Fruit fly (Drosophila melanogaster) whole organism, embryonic: Measurements from ENCODE around the gene CG14131.

ENCODE experiments used
- Atf3 ChIP-seq: fragments of 200-800 bp; sonication (Bioruptor generic); optimal IDR thresholded peaks from 3 replicates; lab custom pipeline; 2016; ENCODE audit warnings: missing biosample characterization, missing genetic modification characterization
- BEAF-32 ChIP-seq: fragments of 200-800 bp; sonication (Bioruptor generic); optimal IDR thresholded peaks from 3 replicates; lab custom pipeline; 2017; ENCODE audit warnings: missing biosample characterization, missing genetic modification characterization, mild to moderate bottlenecking, moderate library complexity, missing genetic modification reagents
- CG10267 ChIP-seq: fragments of 200-800 bp; sonication (Bioruptor generic); optimal IDR thresholded peaks from 2 replicates; lab custom pipeline; 2018; ENCODE audit warnings: missing biosample characterization, mild to moderate bottlenecking, missing genetic modification characterization, moderate library complexity
- CG10543 ChIP-seq: fragments of 200-800 bp; sonication (Bioruptor generic); optimal IDR thresholded peaks from 3 replicates; lab custom pipeline; 2017; ENCODE audit warnings: missing biosample characterization, mild to moderate bottlenecking, missing genetic modification characterization, moderate library complexity
- CG11560 ChIP-seq: fragments of 200-800 bp; sonication (Bioruptor generic); IDR thresholded peaks from 3 replicates; pipeline ENCODE4 v1.3.6; 2022; ENCODE audit warnings: missing biosample characterization, missing genetic modification characterization
- CG12299 ChIP-seq: fragments of 200-800 bp; sonication (Bioruptor generic); optimal IDR thresholded peaks from 2 replicates; lab custom pipeline; 2018; ENCODE audit warnings: missing biosample characterization, mild to moderate bottlenecking, missing genetic modification characterization
- CG13424 ChIP-seq: fragments of 200-800 bp; sonication (Bioruptor generic); optimal IDR thresholded peaks from 2 replicates; lab custom pipeline; 2019; ENCODE audit warnings: missing biosample characterization, mild to moderate bottlenecking, missing genetic modification characterization, moderate library complexity
- CG14860 ChIP-seq: fragments of 200-800 bp; sonication (Bioruptor generic); IDR thresholded peaks from 3 replicates; pipeline ENCODE4 v1.3.6; 2022; ENCODE audit warnings: missing biosample characterization, missing genetic modification characterization; ENCODE audit not compliant: partially characterized antibody
- CG1647 ChIP-seq: fragments of 200-800 bp; sonication (Bioruptor generic); optimal IDR thresholded peaks from 3 replicates; lab custom pipeline; 2016; ENCODE audit warnings: missing biosample characterization, missing genetic modification characterization
- CG17186 ChIP-seq: fragments of 200-800 bp; sonication (Bioruptor generic); optimal IDR thresholded peaks from 3 replicates; lab custom pipeline; 2017; ENCODE audit warnings: missing biosample characterization, missing genetic modification reagents, missing genetic modification characterization
- CG1792 ChIP-seq: fragments of 200-800 bp; sonication (Bioruptor generic); optimal IDR thresholded peaks from 2 replicates; lab custom pipeline; 2016; ENCODE audit warnings: missing biosample characterization, missing genetic modification characterization
- CG2202 ChIP-seq: fragments of 200-800 bp; sonication (Bioruptor generic); optimal IDR thresholded peaks from 2 replicates; lab custom pipeline; 2018; ENCODE audit warnings: missing biosample characterization, mild to moderate bottlenecking, missing genetic modification characterization
- CG32767 ChIP-seq: fragments of 200-800 bp; sonication (Bioruptor generic); IDR thresholded peaks from 2 replicates; pipeline ENCODE4 v1.3.6; 2022; ENCODE audit warnings: missing biosample characterization, missing genetic modification characterization
- CG33213 ChIP-seq: fragments of 200-800 bp; sonication (Bioruptor generic); optimal IDR thresholded peaks from 3 replicates; lab custom pipeline; 2016; ENCODE audit warnings: missing biosample characterization, missing genetic modification characterization
- CG3847 ChIP-seq: fragments of 200-800 bp; sonication (Bioruptor generic); IDR thresholded peaks from 2 replicates; pipeline ENCODE4 v1.3.6; 2022; ENCODE audit warnings: missing biosample characterization, missing genetic modification characterization
- CG4617 ChIP-seq: fragments of 200-800 bp; sonication (Bioruptor generic); optimal IDR thresholded peaks from 3 replicates; lab custom pipeline; 2016; ENCODE audit warnings: missing biosample characterization, missing genetic modification characterization, borderline replicate concordance
- CG5245 ChIP-seq: fragments of 200-800 bp; sonication (Bioruptor generic); optimal IDR thresholded peaks from 3 replicates; lab custom pipeline; 2016; ENCODE audit warnings: missing biosample characterization, missing genetic modification characterization
- CG7556 ChIP-seq: fragments of 200-800 bp; sonication (Bioruptor generic); optimal IDR thresholded peaks from 2 replicates; lab custom pipeline; 2017; ENCODE audit warnings: missing biosample characterization, mild to moderate bottlenecking, missing genetic modification characterization
- CG8388 ChIP-seq: fragments of 200-800 bp; sonication (Bioruptor generic); optimal IDR thresholded peaks from 2 replicates; lab custom pipeline; 2019; ENCODE audit warnings: missing biosample characterization, mild to moderate bottlenecking, missing genetic modification characterization, moderate library complexity
- CG9215 ChIP-seq: fragments of 200-800 bp; sonication (Bioruptor generic); IDR thresholded peaks from 2 replicates; pipeline ENCODE4 v1.3.6; 2022; ENCODE audit warnings: missing biosample characterization, missing genetic modification characterization
- CoRest ChIP-seq: fragments of 200-800 bp; sonication (Bioruptor generic); optimal IDR thresholded peaks from 3 replicates; lab custom pipeline; 2018; ENCODE audit warnings: missing biosample characterization, mild to moderate bottlenecking, missing genetic modification characterization, moderate library complexity
- CrebB ChIP-seq: fragments of 200-800 bp; sonication (Bioruptor generic); optimal IDR thresholded peaks from 3 replicates; lab custom pipeline; 2018; ENCODE audit warnings: missing biosample characterization, mild to moderate bottlenecking, missing genetic modification characterization
- Dll ChIP-seq: fragments of 200-800 bp; sonication (Bioruptor generic); IDR thresholded peaks from 4 replicates; pipeline ENCODE4 v1.3.6; 2022; ENCODE audit warnings: missing biosample characterization, missing genetic modification characterization; ENCODE audit not compliant: partially characterized antibody
- Dp ChIP-seq: fragments of 200-800 bp; sonication (Bioruptor generic); optimal IDR thresholded peaks from 2 replicates; lab custom pipeline; 2018; ENCODE audit warnings: missing biosample characterization, mild to moderate bottlenecking, missing genetic modification characterization, moderate library complexity
- E2f1 ChIP-seq: fragments of 200-800 bp; sonication (Bioruptor generic); IDR thresholded peaks from 2 replicates; pipeline ENCODE4 v1.3.6; 2022; ENCODE audit warnings: missing biosample characterization, missing genetic modification characterization
- E2f2 ChIP-seq: fragments of 200-800 bp; sonication (Bioruptor generic); IDR thresholded peaks from 2 replicates; pipeline ENCODE4 v1.3.6; 2022; ENCODE audit warnings: missing biosample characterization, missing genetic modification characterization
- H15 ChIP-seq: fragments of 200-800 bp; sonication (Bioruptor generic); IDR thresholded peaks from 3 replicates; pipeline ENCODE4 v1.3.6; 2022; ENCODE audit warnings: missing biosample characterization, missing genetic modification characterization
- HmgD ChIP-seq: fragments of 200-800 bp; sonication (Bioruptor generic); optimal IDR thresholded peaks from 3 replicates; lab custom pipeline; 2016; ENCODE audit warnings: missing biosample characterization, missing genetic modification characterization
- Scr ChIP-seq: fragments of 200-800 bp; sonication (Bioruptor generic); IDR thresholded peaks from 2 replicates; pipeline ENCODE4 v1.3.6; 2022; ENCODE audit warnings: missing biosample characterization, missing genetic modification characterization; ENCODE audit not compliant: partially characterized antibody
- Sin3A ChIP-seq: fragments of >200 bp; optimal IDR thresholded peaks from 2 replicates; lab custom pipeline; 2018
- YL-1 ChIP-seq: fragments of 200-800 bp; sonication (Bioruptor generic); optimal IDR thresholded peaks from 3 replicates; lab custom pipeline; 2017; ENCODE audit warnings: missing biosample characterization, mild to moderate bottlenecking, missing genetic modification characterization
- ase ChIP-seq: fragments of 200-800 bp; sonication (Bioruptor generic); IDR thresholded peaks from 3 replicates; pipeline ENCODE4 v1.3.6; 2022; ENCODE audit warnings: missing biosample characterization, missing genetic modification characterization
- ato ChIP-seq: fragments of 200-800 bp; sonication (Bioruptor generic); IDR thresholded peaks from 2 replicates; pipeline ENCODE4 v1.3.6; 2022; ENCODE audit warnings: missing biosample characterization, missing genetic modification characterization; ENCODE audit not compliant: partially characterized antibody
- az2 ChIP-seq: fragments of 200-800 bp; sonication (Bioruptor generic); optimal IDR thresholded peaks from 3 replicates; lab custom pipeline; 2016; ENCODE audit warnings: missing biosample characterization, missing genetic modification characterization
- bbx ChIP-seq: fragments of 200-800 bp; sonication (Bioruptor generic); IDR thresholded peaks from 2 replicates; pipeline ENCODE4 v1.3.6; 2022; ENCODE audit warnings: missing biosample characterization, missing genetic modification characterization; ENCODE audit not compliant: partially characterized antibody
- bigmax ChIP-seq: fragments of 200-800 bp; sonication (Bioruptor generic); optimal IDR thresholded peaks from 2 replicates; lab custom pipeline; 2018; ENCODE audit warnings: missing biosample characterization, mild to moderate bottlenecking, missing genetic modification characterization
- bsh ChIP-seq, 2 experiments: fragments of 200-800 bp; sonication (Bioruptor generic); optimal IDR thresholded peaks; 2 replicates each; lab custom pipeline; 2017 to 2018; ENCODE audit warnings: mild to moderate bottlenecking in 2 of 2, missing biosample characterization in 2 of 2, missing genetic modification characterization in 2 of 2, moderate library complexity in 1 of 2
- cg ChIP-seq: fragments of 200-800 bp; sonication (Bioruptor generic); optimal IDR thresholded peaks from 3 replicates; lab custom pipeline; 2019; ENCODE audit warnings: missing biosample characterization, mild to moderate bottlenecking, missing genetic modification characterization, moderate library complexity
- ci ChIP-seq: fragments of 200-800 bp; sonication (Bioruptor generic); IDR thresholded peaks from 3 replicates; pipeline ENCODE4 v1.3.6; 2022; ENCODE audit warnings: missing biosample characterization, missing genetic modification characterization
- croc ChIP-seq: fragments of 200-800 bp; sonication (Bioruptor generic); conservative IDR thresholded peaks from 3 replicates; pipeline ENCODE4 v1.3.6; 2022; ENCODE audit warnings: missing biosample characterization, missing genetic modification characterization
- dati ChIP-seq: fragments of 200-800 bp; sonication (Bioruptor generic); IDR thresholded peaks from 2 replicates; pipeline ENCODE4 v1.3.6; 2022; ENCODE audit warnings: missing biosample characterization, missing genetic modification characterization
- lbe ChIP-seq: fragments of 200-800 bp; sonication (Bioruptor generic); optimal IDR thresholded peaks from 2 replicates; lab custom pipeline; 2016; ENCODE audit warnings: missing biosample characterization, mild to moderate bottlenecking, missing genetic modification characterization
- p53 ChIP-seq: fragments of 200-800 bp; sonication (Bioruptor generic); optimal IDR thresholded peaks from 2 replicates; lab custom pipeline; 2016; ENCODE audit warnings: missing biosample characterization, missing genetic modification characterization
- scrt ChIP-seq: fragments of 200-800 bp; sonication (Bioruptor generic); optimal IDR thresholded peaks from 2 replicates; lab custom pipeline; 2018; ENCODE audit warnings: missing biosample characterization, mild to moderate bottlenecking, missing genetic modification characterization, moderate library complexity
- shn ChIP-seq: fragments of 200-800 bp; sonication (Bioruptor generic); optimal IDR thresholded peaks from 3 replicates; lab custom pipeline; 2016; ENCODE audit warnings: missing biosample characterization, missing genetic modification characterization
- slp2 ChIP-seq: fragments of 200-800 bp; sonication (Bioruptor generic); optimal IDR thresholded peaks from 2 replicates; lab custom pipeline; 2016; ENCODE audit warnings: missing biosample characterization, missing genetic modification characterization
- stwl ChIP-seq: fragments of 200-800 bp; sonication (Bioruptor generic); optimal IDR thresholded peaks from 3 replicates; lab custom pipeline; 2018; ENCODE audit warnings: missing biosample characterization, mild to moderate bottlenecking, missing genetic modification characterization, moderate library complexity
- tll ChIP-seq, 2 experiments: fragments of 200-800 bp in 1 of 2; fragments of >200 bp in 1 of 2; sonication (Bioruptor generic) in 1 of 2; optimal IDR thresholded peaks; 2 replicates each; lab custom pipeline; 2017 to 2019; ENCODE audit warnings: missing biosample characterization in 2 of 2, missing genetic modification characterization in 2 of 2, mild to moderate bottlenecking in 1 of 2, moderate library complexity in 1 of 2
- trem ChIP-seq: fragments of 200-800 bp; optimal IDR thresholded peaks from 3 replicates; lab custom pipeline; 2019; ENCODE audit warnings: missing biosample characterization, mild to moderate bottlenecking, missing genetic modification characterization, moderate library complexity
- vnd ChIP-seq: fragments of 200-800 bp; sonication (Bioruptor generic); IDR thresholded peaks from 3 replicates; pipeline ENCODE4 v1.3.6; 2022; ENCODE audit warnings: missing biosample characterization, missing genetic modification characterization; ENCODE audit not compliant: partially characterized antibody

Gene CG14131

DNA sequence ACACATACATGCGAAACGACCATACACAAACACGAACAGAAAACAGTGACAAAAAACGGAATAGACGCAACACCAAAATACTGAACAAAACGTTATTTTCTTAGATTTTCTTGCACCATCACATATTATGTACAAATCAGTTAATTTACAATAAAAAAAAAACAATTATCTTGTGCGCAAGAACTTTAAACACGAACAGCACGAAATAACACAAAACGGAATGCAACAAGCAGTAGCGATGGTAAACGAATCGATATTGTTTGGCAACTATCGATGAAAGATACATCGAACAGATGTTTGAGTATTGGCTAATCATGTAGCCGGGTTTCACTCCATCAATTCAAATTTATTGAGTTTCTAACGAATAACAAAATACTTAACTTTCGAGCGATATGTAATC is 12.9 kb downstream of the CG14131 start, which contains the start of gene Pi3K68D (continued):
- peak; percentile 88 for TF ChIP-seq vnd (GFP tag; lab: Robert Waterston, UW)
- TF ChIP-seq CG11560 (tag; lab: Robert Waterston, UW) = peak; percentile 49; the same call in 1 of the 3 replicates
- no peak for TF ChIP-seq tll (GFP tag; optimal IDR thresholded peaks at IDR 0.05; lab: Kevin White, UChicago)
- peak; percentile 39 for TF ChIP-seq YL-1
- TF ChIP-seq Sin3A (lab: Kevin White, UChicago) = peak; percentile 12
- TF ChIP-seq Dp (GFP tag; lab: Kevin White, UChicago) = peak; percentile 77
- no peak for TF ChIP-seq CG12299 (tag; lab: Kevin White, UChicago)
- TF ChIP-seq Atf3 = no peak
- peak; percentile 66 for TF ChIP-seq stwl (tag; lab: Kevin White, UChicago)
- TF ChIP-seq Dll (GFP tag; lab: Robert Waterston, UW) = peak; percentile 89
- peak; percentile 6 for TF ChIP-seq shn (GFP tag; lab: Kevin White, UChicago)
- peak; percentile 80 for TF ChIP-seq E2f2 (GFP tag; lab: Robert Waterston, UW)
- peak; percentile 96 for TF ChIP-seq scrt (GFP tag; lab: Kevin White, UChicago)
- no peak for TF ChIP-seq CG9215 (GFP tag; lab: Robert Waterston, UW)
- TF ChIP-seq CG1647 = peak; percentile 13
- peak; percentile 41 for TF ChIP-seq CoRest (tag; lab: Kevin White, UChicago)
- TF ChIP-seq Scr (GFP tag; lab: Robert Waterston, UW) = peak; percentile 92
- peak; percentile 92 for TF ChIP-seq CG4617 (GFP tag; lab: Kevin White, UChicago)
- no peak for TF ChIP-seq E2f1 (GFP tag; lab: Robert Waterston, UW)
- peak; percentile 77 for TF ChIP-seq ato (GFP tag; lab: Robert Waterston, UW)
- TF ChIP-seq dati = no peak
- peak; percentile 10 for TF ChIP-seq CrebB (tag; lab: Kevin White, UChicago)
- peak; percentile 88 for TF ChIP-seq cg
- TF ChIP-seq CG1792 (GFP tag; lab: Kevin White, UChicago) = peak; percentile 8
- TF ChIP-seq p53 = peak; percentile 13
- peak; percentile 31 for TF ChIP-seq CG33213 (GFP tag; lab: Kevin White, UChicago)
- peak; percentile 19 for TF ChIP-seq bigmax (GFP tag; lab: Kevin White, UChicago)
- TF ChIP-seq CG8388 = peak; percentile 7
- TF ChIP-seq bbx = peak; percentile 96
- no peak for TF ChIP-seq bsh (GFP tag; optimal IDR thresholded peaks at IDR 0.05; lab: Kevin White, UChicago)
- TF ChIP-seq slp2 = peak; percentile 2
- peak; percentile 83 for TF ChIP-seq CG14860 (GFP tag; lab: Robert Waterston, UW)
- TF ChIP-seq lbe (GFP tag; lab: Kevin White, UChicago) = peak; percentile 39
- TF ChIP-seq HmgD (GFP tag; lab: Kevin White, UChicago) = peak; percentile 79
- TF ChIP-seq H15 (GFP tag; lab: Robert Waterston, UW) = no peak
- no peak for TF ChIP-seq ase (GFP tag; lab: Robert Waterston, UW)
- TF ChIP-seq CG17186 (GFP tag; lab: Kevin White, UChicago) = peak; percentile 73
- TF ChIP-seq, all 482 proteins: peak for 116

DNA sequence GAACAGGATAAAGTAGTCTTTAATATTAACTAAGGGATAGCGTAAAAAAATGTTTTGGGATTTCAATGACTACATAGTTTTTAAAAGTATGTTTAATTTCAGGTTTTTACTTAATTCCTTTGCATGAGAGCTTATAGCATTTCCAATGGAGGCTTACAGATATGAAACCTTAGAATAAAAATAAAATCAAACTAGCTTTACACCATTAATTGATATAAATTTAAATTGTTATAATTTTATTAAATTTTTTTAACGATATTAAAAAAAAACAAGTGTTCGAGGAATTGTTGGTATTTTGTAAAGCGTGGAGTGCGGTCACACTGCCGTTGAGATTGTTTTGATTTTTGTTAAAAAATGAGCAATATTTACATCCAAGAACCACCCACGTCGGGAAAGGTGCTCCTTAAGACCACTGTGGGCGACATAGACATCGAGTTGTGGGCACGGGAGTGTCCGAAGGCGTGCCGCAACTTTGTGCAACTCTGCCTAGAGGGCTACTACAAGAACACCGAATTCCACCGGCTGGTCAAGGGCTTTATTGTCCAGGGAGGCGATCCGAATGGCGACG is 16.4 kb downstream of the CG14131 start, which contains the start of the genes twy and CG10907:
Gene twy (minus strand): TSS at position 51 of the 568 bp plus-strand sequence.
Gene CG10907 (plus strand): TSS at position 282 of the 568 bp plus-strand sequence.
- no peak for TF ChIP-seq CG10267 (tag; lab: Kevin White, UChicago)
- no peak for TF ChIP-seq ci (GFP tag; lab: Robert Waterston, UW)
- peak; percentile 16 for TF ChIP-seq trem (tag; lab: Kevin White, UChicago)
- TF ChIP-seq CG7556 (GFP tag; lab: Kevin White, UChicago) = no peak
- TF ChIP-seq CG33213 (GFP tag; lab: Kevin White, UChicago) = no peak
- TF ChIP-seq CG5245 = no peak
- TF ChIP-seq CG3847 (GFP tag; lab: Robert Waterston, UW) = no peak
- peak; percentile 16 for TF ChIP-seq BEAF-32
- no peak for TF ChIP-seq croc
- no peak for TF ChIP-seq CG2202 (tag; lab: Kevin White, UChicago)
- no peak for TF ChIP-seq CG13424 (tag; lab: Kevin White, UChicago)
- TF ChIP-seq E2f2 (GFP tag; lab: Robert Waterston, UW) = peak; percentile 40; the same call in 1 of the 2 replicates
- no peak for TF ChIP-seq CG32767 (GFP tag; lab: Robert Waterston, UW)
- no peak for TF ChIP-seq CoRest (tag; lab: Kevin White, UChicago)
- no peak for TF ChIP-seq az2
- TF ChIP-seq CG10543 (GFP tag; lab: Kevin White, UChicago) = no peak
